Fruit fly (Drosophila melanogaster) Kc167 (cell line): Measurements from ENCODE around the gene CG11596.

Source experiments
- Sin3A ChIP-seq: fragments of >200 bp; optimal IDR thresholded peaks from 2 replicates; lab custom pipeline; 2018; ENCODE audit warnings: missing external identifiers
- insv ChIP-seq: fragments of >200 bp; optimal IDR thresholded peaks from 3 replicates; lab custom pipeline; 2018; ENCODE audit warnings: missing external identifiers
- psq ChIP-seq: fragments of >200 bp; optimal IDR thresholded peaks from 2 replicates; lab custom pipeline; 2017; ENCODE audit warnings: missing external identifiers

DNA sequence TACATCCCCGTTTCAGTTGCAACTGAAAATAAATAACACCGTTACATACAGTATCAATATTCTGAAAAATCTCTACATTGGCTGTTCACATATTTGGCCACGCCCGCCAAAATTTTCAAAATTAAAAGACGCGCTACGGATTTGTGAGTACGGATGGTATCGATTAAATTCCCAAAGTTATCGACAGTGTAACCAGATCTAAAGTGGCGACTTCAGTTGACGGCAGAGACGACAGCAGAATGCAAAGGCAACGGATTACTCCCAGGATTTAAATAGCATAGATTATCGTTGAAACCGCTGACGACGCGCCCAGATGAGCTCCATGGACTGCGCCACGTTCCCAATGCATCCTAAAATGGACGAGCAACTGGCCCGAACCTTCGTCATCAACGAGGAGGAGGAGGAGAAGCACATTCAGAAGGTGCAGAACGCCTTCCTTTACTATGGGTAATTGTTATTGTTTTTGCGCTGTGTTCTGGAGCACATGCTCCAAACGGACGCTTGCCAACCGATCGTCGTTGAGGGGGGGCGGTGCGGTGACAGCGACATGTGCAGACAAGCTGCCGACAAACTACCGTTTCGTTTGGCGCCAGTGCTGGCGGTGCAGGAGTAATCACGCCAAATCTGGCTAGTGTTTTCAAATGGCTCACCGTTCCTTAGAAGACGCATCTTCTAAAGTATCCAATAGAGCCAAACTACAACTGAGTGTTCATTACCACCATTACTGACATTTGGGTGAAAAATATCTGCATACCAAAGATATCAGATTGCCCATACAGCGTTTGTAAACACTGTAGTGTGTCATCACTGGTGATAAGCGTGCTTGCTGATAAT lies at the start of gene CG11596:
- no peak for TF ChIP-seq Sin3A
- TF ChIP-seq psq = no peak
- TF ChIP-seq insv (lab: Kevin White, UChicago) = no peak
